Worm (Caenorhabditis elegans) whole organism, young adult: ENCODE measurements around the gene ruvb-1.

Source experiments
- C06A6.2 ChIP-seq: fragments of 200-800 bp; sonication (Bioruptor generic); conservative IDR thresholded peaks from 2 replicates; pipeline ENCODE4 v1.3.6; 2022; ENCODE audit warnings: missing genetic modification characterization, missing compliant biosample characterization
- F33H1.4 ChIP-seq: fragments of 200-800 bp; sonication (Bioruptor generic); IDR thresholded peaks from 2 replicates; pipeline ENCODE4 v1.3.6; 2022; ENCODE audit warnings: missing genetic modification reagents, missing genetic modification characterization, missing compliant biosample characterization
- T07F8.4 ChIP-seq: sonication (generic microtip); optimal IDR thresholded peaks from 2 replicates; lab custom pipeline; 2016; ENCODE audit warnings: mild to moderate bottlenecking, missing genetic modification characterization, moderate library complexity, missing compliant biosample characterization
- T26A5.8 ChIP-seq: sonication (generic microtip); optimal IDR thresholded peaks from 2 replicates; lab custom pipeline; 2016; ENCODE audit warnings: missing genetic modification characterization, missing compliant biosample characterization
- Y95B8A.8 ChIP-seq: fragments of 200-800 bp; sonication (Bioruptor generic); IDR thresholded peaks from 2 replicates; pipeline ENCODE4 v1.3.6; 2022; ENCODE audit warnings: missing genetic modification reagents, missing genetic modification characterization, missing compliant biosample characterization
- atf-7 ChIP-seq: sonication (generic microtip); optimal IDR thresholded peaks from 2 replicates; lab custom pipeline; 2017; ENCODE audit warnings: mild to moderate bottlenecking, missing genetic modification characterization, missing compliant biosample characterization
- attf-3 ChIP-seq: fragments of 200-800 bp; sonication (Bioruptor generic); conservative IDR thresholded peaks from 2 replicates; pipeline ENCODE4 v1.3.6; 2022; ENCODE audit warnings: missing genetic modification reagents, missing genetic modification characterization, missing compliant biosample characterization
- attf-5 ChIP-seq: fragments of 200-800 bp; sonication (Bioruptor generic); optimal IDR thresholded peaks from 2 replicates; lab custom pipeline; 2018; ENCODE audit warnings: mild to moderate bottlenecking, missing genetic modification characterization, missing compliant biosample characterization
- bed-1 ChIP-seq: fragments of 200-800 bp; sonication (Bioruptor generic); IDR thresholded peaks from 2 replicates; pipeline ENCODE4 v1.3.6; 2022; ENCODE audit warnings: missing genetic modification reagents, missing genetic modification characterization, missing compliant biosample characterization
- chd-7 ChIP-seq: sonication (generic microtip); optimal IDR thresholded peaks from 2 replicates; lab custom pipeline; 2016; ENCODE audit warnings: mild to moderate bottlenecking, missing genetic modification characterization, moderate library complexity, missing compliant biosample characterization
- dox-1 ChIP-seq: fragments of 200-800 bp; sonication (Bioruptor generic); IDR thresholded peaks from 2 replicates; pipeline ENCODE4 v1.3.6; 2022; ENCODE audit warnings: missing genetic modification reagents, missing genetic modification characterization, missing compliant biosample characterization
- efl-1 ChIP-seq: fragments of 150-350 bp; optimal IDR thresholded peaks from 2 replicates; lab custom pipeline; 2014; ENCODE audit warnings: missing biosample characterization, missing genetic modification reagents, missing genetic modification characterization
- egrh-3 ChIP-seq: fragments of 200-800 bp; sonication (Bioruptor generic); IDR thresholded peaks from 2 replicates; pipeline ENCODE4 v1.3.6; 2022; ENCODE audit warnings: missing genetic modification reagents, missing genetic modification characterization, missing compliant biosample characterization
- ets-4 ChIP-seq: fragments of 200-800 bp; sonication (Bioruptor generic); optimal IDR thresholded peaks from 2 replicates; lab custom pipeline; 2018; ENCODE audit warnings: mild to moderate bottlenecking, missing genetic modification characterization, missing compliant biosample characterization
- hlh-12 ChIP-seq: sonication (generic microtip); optimal IDR thresholded peaks from 2 replicates; lab custom pipeline; 2016; ENCODE audit warnings: missing genetic modification characterization, missing compliant biosample characterization
- hlh-26 ChIP-seq: fragments of 200-800 bp; sonication (Bioruptor generic); conservative IDR thresholded peaks from 2 replicates; pipeline ENCODE4 v1.3.6; 2022; ENCODE audit warnings: missing genetic modification reagents, missing genetic modification characterization, missing compliant biosample characterization
- hmg-20 ChIP-seq: fragments of 200-800 bp; sonication (Bioruptor generic); IDR thresholded peaks from 2 replicates; pipeline ENCODE4 v1.3.6; 2022; ENCODE audit warnings: missing genetic modification reagents, missing genetic modification characterization, missing compliant biosample characterization
- hrde-1 ChIP-seq: sonication (generic microtip); optimal IDR thresholded peaks from 2 replicates; lab custom pipeline; 2016; ENCODE audit warnings: missing genetic modification characterization, mild to moderate bottlenecking, missing compliant biosample characterization, moderate library complexity, missing genotype, missing genetic modification reagents, borderline replicate concordance
- let-526 ChIP-seq: fragments of 200-800 bp; sonication (Bioruptor generic); IDR thresholded peaks from 2 replicates; pipeline ENCODE4 v1.3.6; 2022; ENCODE audit warnings: missing genetic modification reagents, missing genetic modification characterization, missing compliant biosample characterization
- lin-35 ChIP-seq, 3 experiments: fragments of 150-350 bp in 2 of 3; sonication (generic microtip) in 1 of 3; optimal IDR thresholded peaks; 2 replicates each; lab custom pipeline; 2014 to 2018; ENCODE audit warnings: missing biosample characterization in 3 of 3, missing genetic modification characterization in 3 of 3, missing genetic modification reagents in 3 of 3
- lin-40 ChIP-seq: sonication (generic microtip); optimal IDR thresholded peaks from 2 replicates; lab custom pipeline; 2016; ENCODE audit warnings: missing genetic modification characterization, mild to moderate bottlenecking, missing compliant biosample characterization, missing genotype, missing genetic modification reagents
- lin-54 ChIP-seq: fragments of 200-800 bp; sonication (Bioruptor generic); optimal IDR thresholded peaks from 2 replicates; lab custom pipeline; 2018; ENCODE audit warnings: mild to moderate bottlenecking, missing genetic modification characterization, missing compliant biosample characterization
- lir-1 ChIP-seq: fragments of 200-800 bp; sonication (Bioruptor generic); conservative IDR thresholded peaks from 2 replicates; pipeline ENCODE4 v1.3.6; 2022; ENCODE audit warnings: missing genetic modification reagents, missing genetic modification characterization, missing compliant biosample characterization
- madf-3 ChIP-seq: fragments of 200-800 bp; sonication (Bioruptor generic); IDR thresholded peaks from 2 replicates; pipeline ENCODE4 v1.3.6; 2022; ENCODE audit warnings: missing genetic modification reagents, missing genetic modification characterization, missing compliant biosample characterization
- madf-6 ChIP-seq: fragments of 200-800 bp; sonication (Bioruptor generic); IDR thresholded peaks from 2 replicates; pipeline ENCODE4 v1.3.6; 2022; ENCODE audit warnings: missing genetic modification reagents, missing genetic modification characterization, missing compliant biosample characterization
- madf-8 ChIP-seq: fragments of 200-800 bp; sonication (Bioruptor generic); conservative IDR thresholded peaks from 2 replicates; pipeline ENCODE4 v1.3.6; 2022; ENCODE audit warnings: missing genetic modification reagents, missing genetic modification characterization, missing compliant biosample characterization
- mcd-1 ChIP-seq: fragments of 200-800 bp; sonication (Bioruptor generic); IDR thresholded peaks from 2 replicates; pipeline ENCODE4 v1.3.6; 2022; ENCODE audit warnings: missing genetic modification reagents, missing genetic modification characterization, missing compliant biosample characterization
- rec-8 ChIP-seq, 2 experiments: sonication (generic microtip); optimal IDR thresholded peaks; 2 replicates each; lab custom pipeline; 2016; ENCODE audit warnings: mild to moderate bottlenecking in 2 of 2, missing genetic modification characterization in 2 of 2, missing genetic modification reagents in 2 of 2, missing genotype in 2 of 2, missing biosample characterization in 1 of 2, missing compliant biosample characterization in 1 of 2, moderate library complexity in 1 of 2
- snpc-3.4 ChIP-seq: sonication (generic microtip); optimal IDR thresholded peaks from 2 replicates; lab custom pipeline; 2017; ENCODE audit warnings: missing genetic modification characterization, mild to moderate bottlenecking, missing compliant biosample characterization, antibody characterized with exemption, moderate library complexity, missing genotype, missing genetic modification reagents
- somi-1 ChIP-seq: fragments of 200-800 bp; sonication (Bioruptor generic); optimal IDR thresholded peaks from 2 replicates; lab custom pipeline; 2018; ENCODE audit warnings: mild to moderate bottlenecking, missing genetic modification characterization, missing compliant biosample characterization
- sptf-2 ChIP-seq: fragments of 200-800 bp; sonication (Bioruptor generic); optimal IDR thresholded peaks from 2 replicates; lab custom pipeline; 2018; ENCODE audit warnings: mild to moderate bottlenecking, missing genetic modification characterization, missing compliant biosample characterization
- tbp1 ChIP-seq: fragments of 200-800 bp; sonication (Bioruptor generic); optimal IDR thresholded peaks from 2 replicates; lab custom pipeline; 2018; ENCODE audit warnings: mild to moderate bottlenecking, missing genetic modification characterization, missing compliant biosample characterization
- tlf-1 ChIP-seq: fragments of 200-800 bp; sonication (Bioruptor generic); optimal IDR thresholded peaks from 2 replicates; lab custom pipeline; 2018; ENCODE audit warnings: mild to moderate bottlenecking, missing genetic modification characterization, missing compliant biosample characterization
- unc-130 ChIP-seq: sonication (generic microtip); optimal IDR thresholded peaks from 2 replicates; lab custom pipeline; 2016; ENCODE audit warnings: missing genetic modification reagents, missing genetic modification characterization, missing compliant biosample characterization
- unc-62 ChIP-seq: fragments of 150-350 bp; optimal IDR thresholded peaks from 2 replicates; lab custom pipeline; 2014; ENCODE audit warnings: missing biosample characterization, missing genetic modification reagents, missing genetic modification characterization
- xnd-1 ChIP-seq: sonication (generic microtip); optimal IDR thresholded peaks from 2 replicates; lab custom pipeline; 2016; ENCODE audit warnings: missing genotype, missing genetic modification reagents, missing genetic modification characterization, missing compliant biosample characterization
- ztf-28 ChIP-seq: fragments of 200-800 bp; sonication (Bioruptor generic); IDR thresholded peaks from 2 replicates; pipeline ENCODE4 v1.3.6; 2022; ENCODE audit warnings: missing genetic modification reagents, missing genetic modification characterization, missing compliant biosample characterization
- ztf-3 ChIP-seq: fragments of 200-800 bp; sonication (Bioruptor generic); optimal IDR thresholded peaks from 2 replicates; lab custom pipeline; 2018; ENCODE audit warnings: mild to moderate bottlenecking, missing genetic modification characterization, missing compliant biosample characterization

The ruvb-1 gene

ce11 chrV:10000760-10001159, 20.2 kb upstream of the ruvb-1 start, which contains the start of gene K08H10.10:
Gene K08H10.10 (plus strand): TSS chrV:10001060.
- TF ChIP-seq lin-54 (GFP tag; lab: Kevin White, UChicago) (no peak), madf-6 (GFP tag; lab: Robert Waterston, UW) (no peak), T07F8.4 (tag; lab: Kevin White, UChicago) (no peak), unc-130 (GFP tag; lab: Kevin White, UChicago) (no peak), bed-1 (GFP tag; lab: Robert Waterston, UW) (no peak), madf-3 (GFP tag; lab: Robert Waterston, UW) (no peak), ets-4 (GFP tag; lab: Kevin White, UChicago) (no peak), hrde-1 (tag; lab: Kevin White, UChicago) (no peak), egrh-3 (GFP tag; lab: Robert Waterston, UW) (no peak)
- TF ChIP-seq, all 124 proteins: peak for 0

ce11 chrV:9995791-9996190, 15.2 kb upstream of the ruvb-1 start, which contains the start of gene K08H10.6:
Gene K08H10.6 (minus strand): TSS chrV:9995891.
- TF ChIP-seq snpc-3.4 (tag; lab: Kevin White, UChicago) (no peak), lin-54 (GFP tag; lab: Kevin White, UChicago) (no peak), F33H1.4 (GFP tag; lab: Robert Waterston, UW) (no peak)

ce11 chrV:9991610-9992009, 11.0 kb upstream of the ruvb-1 start, which contains the start of the genes rde-1 and trpp-6:
Gene rde-1 (minus strand): TSS chrV:9991642.
Gene trpp-6 (plus strand): TSS chrV:9991895.
- no peak for TF ChIP-seq Y95B8A.8
- no peak for TF ChIP-seq chd-7
- no peak for TF ChIP-seq bed-1 (GFP tag; lab: Robert Waterston, UW)
- no peak for TF ChIP-seq atf-7
- no peak for TF ChIP-seq lir-1 (GFP tag; lab: Robert Waterston, UW)
- TF ChIP-seq lin-40 (tag; lab: Kevin White, UChicago): no peak
- no peak for TF ChIP-seq ztf-28
- no peak for TF ChIP-seq hmg-20 (GFP tag; lab: Robert Waterston, UW)
- no peak for TF ChIP-seq mcd-1

- no peak for TF ChIP-seq attf-3 (GFP tag; lab: Robert Waterston, UW)
- no peak for TF ChIP-seq hlh-26 (GFP tag; lab: Robert Waterston, UW)
Measured at ce11 chrV:9987688-9988087, 7.1 kb upstream of the ruvb-1 start, which contains the start of gene C27H6.8. Gene C27H6.8 (minus strand): TSS chrV:9987788.

ce11 chrV:9986177-9986576, 5.6 kb upstream of the ruvb-1 start, which contains the start of gene rmd-2:
Gene rmd-2 (minus strand): TSS chrV:9986277.
- no peak for TF ChIP-seq lin-35 (GFP tag; optimal IDR thresholded peaks at IDR 0.05; lab: Kevin White, UChicago)
- TF ChIP-seq attf-5 (GFP tag; lab: Kevin White, UChicago): no peak
- no peak for TF ChIP-seq madf-8 (GFP tag; lab: Robert Waterston, UW)
- TF ChIP-seq tlf-1: no peak
- TF ChIP-seq dox-1: no peak
- TF ChIP-seq, all 124 proteins: peak for 0

- TF ChIP-seq lin-40 (tag; lab: Kevin White, UChicago) (no peak), efl-1 (peak; percentile 64), xnd-1 (tag; lab: Kevin White, UChicago) (peak; percentile 52), madf-8 (GFP tag; lab: Robert Waterston, UW) (peak; percentile 51), tbp1 (GFP tag; lab: Kevin White, UChicago) (no peak), T26A5.8 (tag; lab: Kevin White, UChicago) (no peak), somi-1 (GFP tag; lab: Kevin White, UChicago) (no peak), ztf-3 (GFP tag; lab: Kevin White, UChicago) (no peak), C06A6.2 (no peak), sptf-2 (GFP tag; lab: Kevin White, UChicago) (no peak), madf-6 (GFP tag; lab: Robert Waterston, UW) (peak; percentile 75), hlh-12 (tag; lab: Kevin White, UChicago) (no peak), bed-1 (GFP tag; lab: Robert Waterston, UW) (no peak), rec-8 (tag; optimal IDR thresholded peaks at IDR 0.05; lab: Kevin White, UChicago) (no peak), F33H1.4 (GFP tag; lab: Robert Waterston, UW) (no peak), unc-62 (GFP tag; lab: Kevin White, UChicago) (no peak), let-526 (no peak)
Measured at ce11 chrV:9985227-9985864, 4.7 kb upstream of the ruvb-1 start.
